Worm (Caenorhabditis elegans) whole organism, L4 larva: ENCODE data around the gene Y43F8B.12.

ENCODE experiments used
- F10B5.3 ChIP-seq: sonication (generic microtip); optimal IDR thresholded peaks from 2 replicates; lab custom pipeline; 2016; ENCODE audit warnings: mild to moderate bottlenecking, missing genetic modification characterization, missing compliant biosample characterization
- duxl-1 ChIP-seq: sonication (generic microtip); optimal IDR thresholded peaks from 2 replicates; lab custom pipeline; 2016; ENCODE audit warnings: mild to moderate bottlenecking, missing genetic modification characterization, moderate library complexity, missing compliant biosample characterization; ENCODE audit not compliant: poor library complexity
- lin-13 ChIP-seq: fragments of 150-350 bp; optimal IDR thresholded peaks from 2 replicates; lab custom pipeline; 2014; ENCODE audit warnings: missing biosample characterization, missing genetic modification reagents, missing genetic modification characterization
- pha-4 ChIP-seq, 2 experiments: fragments of 150-350 bp in 1 of 2; fragments of 200-800 bp in 1 of 2; sonication (Bioruptor generic) in 1 of 2; IDR thresholded peaks in 1 of 2; optimal IDR thresholded peaks in 1 of 2; 2 replicates each; pipeline versions ENCODE4 v1.3.6 to Lab custom; 2014 to 2022; ENCODE audit warnings: missing genetic modification characterization in 2 of 2, missing genetic modification reagents in 2 of 2, missing biosample characterization in 1 of 2, missing compliant biosample characterization in 1 of 2
- unc-39 ChIP-seq: sonication (generic microtip); optimal IDR thresholded peaks from 2 replicates; lab custom pipeline; 2017; ENCODE audit warnings: missing biosample characterization, missing genetic modification characterization
- unc-62 ChIP-seq, 3 experiments: fragments of 150-350 bp in 1 of 3; sonication (generic microtip); optimal IDR thresholded peaks in 2 of 3; peaks in 1 of 3; 1 replicate in 1 of 3; 2 replicates in 2 of 3; lab custom pipeline; 2014 to 2017; ENCODE audit warnings: missing biosample characterization in 3 of 3, missing genetic modification characterization in 3 of 3, missing genetic modification reagents in 3 of 3, missing genotype in 1 of 3
- ztf-11 ChIP-seq: fragments of 150-350 bp; optimal IDR thresholded peaks from 2 replicates; lab custom pipeline; 2014; ENCODE audit warnings: missing biosample characterization, missing genetic modification characterization

ce11 chrV:19482535-19482934 lies 14.4 kb downstream of the Y43F8B.12 start, which contains the start of gene Y43F8B.22:
- no peak for TF ChIP-seq pha-4 (GFP tag; IDR thresholded peaks at IDR 0.05; lab: Robert Waterston, UW)
- no peak for TF ChIP-seq pha-4 (tag; optimal IDR thresholded peaks at IDR 0.05; lab: Kevin White, UChicago)
- no peak for TF ChIP-seq lin-13 (GFP tag; lab: Kevin White, UChicago)
- no peak for TF ChIP-seq duxl-1 (tag; lab: Kevin White, UChicago)
- no peak for TF ChIP-seq unc-62 (GFP tag; optimal IDR thresholded peaks at IDR 0.05 in 1 of 2; lab: Kevin White, UChicago)
- no peak for TF ChIP-seq unc-62 (tag; optimal IDR thresholded peaks at IDR 0.05; lab: Kevin White, UChicago)
- TF ChIP-seq unc-39 (tag; lab: Kevin White, UChicago): no peak
- TF ChIP-seq ztf-11 (tag; lab: Kevin White, UChicago): no peak
- TF ChIP-seq F10B5.3: no peak
